Worm (Caenorhabditis elegans) whole organism, midembryonic: ENCODE measurements around the gene raga-1.

Source experiments
- T22C8.4 ChIP-seq: fragments of 200-800 bp; sonication (Bioruptor generic); IDR thresholded peaks from 2 replicates; pipeline ENCODE4 v1.3.6; 2022; ENCODE audit warnings: missing genetic modification characterization, missing compliant biosample characterization
- flt-1 ChIP-seq: fragments of 200-800 bp; sonication (Bioruptor generic); IDR thresholded peaks from 2 replicates; pipeline ENCODE4 v1.3.6; 2022; ENCODE audit warnings: missing genetic modification characterization, missing compliant biosample characterization
- klf-2 ChIP-seq: fragments of 200-800 bp; sonication (Bioruptor generic); conservative IDR thresholded peaks from 2 replicates; pipeline ENCODE4 v1.3.6; 2022; ENCODE audit warnings: missing genetic modification reagents, missing genetic modification characterization, missing compliant biosample characterization

- TF ChIP-seq flt-1 (no peak), T22C8.4 (GFP tag; lab: Robert Waterston, UW) (no peak), klf-2 (GFP tag; lab: Robert Waterston, UW) (no peak)
Measured at ce11 chrII:11301059-11301458, at the start of gene raga-1.
